Worm (Caenorhabditis elegans) whole organism, early embryonic: ENCODE measurements around the gene pyp-1.

Experiments
- B0310.2 ChIP-seq: sonication (generic microtip); optimal IDR thresholded peaks from 2 replicates; lab custom pipeline; 2016; ENCODE audit warnings: mild to moderate bottlenecking, missing genetic modification characterization, missing compliant biosample characterization
- F13C5.2 ChIP-seq: sonication (generic microtip); optimal IDR thresholded peaks from 2 replicates; lab custom pipeline; 2017; ENCODE audit warnings: mild to moderate bottlenecking, missing genetic modification characterization, inconsistent platforms, missing compliant biosample characterization
- aly-1 ChIP-seq: sonication (generic microtip); optimal IDR thresholded peaks from 2 replicates; lab custom pipeline; 2016; ENCODE audit warnings: missing genetic modification characterization, missing compliant biosample characterization
- ama-1 ChIP-seq: fragments of 150-350 bp; optimal IDR thresholded peaks from 2 replicates; lab custom pipeline; 2014
- ceh-13 ChIP-seq: fragments of 200-800 bp; sonication (Bioruptor generic); optimal IDR thresholded peaks from 2 replicates; lab custom pipeline; 2018; ENCODE audit warnings: mild to moderate bottlenecking, missing genetic modification characterization, missing compliant biosample characterization
- flt-1 ChIP-seq: fragments of 200-800 bp; sonication (Bioruptor generic); IDR thresholded peaks from 2 replicates; pipeline ENCODE4 v1.3.6; 2022; ENCODE audit warnings: missing genetic modification characterization, missing compliant biosample characterization
- hmbx-1 ChIP-seq: sonication (generic microtip); optimal IDR thresholded peaks from 2 replicates; lab custom pipeline; 2016; ENCODE audit warnings: mild to moderate bottlenecking, missing genetic modification characterization, missing compliant biosample characterization
- hmg-4 ChIP-seq: fragments of 200-800 bp; sonication (Bioruptor generic); optimal IDR thresholded peaks from 2 replicates; lab custom pipeline; 2018; ENCODE audit warnings: mild to moderate bottlenecking, missing genetic modification characterization, missing compliant biosample characterization
- hnd-1 ChIP-seq: sonication (generic microtip); optimal IDR thresholded peaks from 2 replicates; lab custom pipeline; 2016; ENCODE audit warnings: missing genetic modification characterization, missing compliant biosample characterization
- pes-1 ChIP-seq: fragments of 200-800 bp; sonication (Bioruptor generic); IDR thresholded peaks from 2 replicates; pipeline ENCODE4 v1.3.6; 2022; ENCODE audit warnings: missing genetic modification reagents, missing genetic modification characterization, missing compliant biosample characterization
- scrt-1 ChIP-seq: fragments of 200-800 bp; sonication (Bioruptor generic); IDR thresholded peaks from 2 replicates; pipeline ENCODE4 v1.3.6; 2022; ENCODE audit warnings: missing genetic modification characterization, missing compliant biosample characterization
- tbx-11 ChIP-seq: fragments of 200-800 bp; sonication (Bioruptor generic); IDR thresholded peaks from 2 replicates; pipeline ENCODE4 v1.3.6; 2022; ENCODE audit warnings: missing genetic modification characterization, missing compliant biosample characterization
- tbx-37 ChIP-seq: fragments of 200-800 bp; sonication (Bioruptor generic); conservative IDR thresholded peaks from 2 replicates; pipeline ENCODE4 v1.3.6; 2022; ENCODE audit warnings: missing genetic modification reagents, missing genetic modification characterization, missing compliant biosample characterization

DNA sequence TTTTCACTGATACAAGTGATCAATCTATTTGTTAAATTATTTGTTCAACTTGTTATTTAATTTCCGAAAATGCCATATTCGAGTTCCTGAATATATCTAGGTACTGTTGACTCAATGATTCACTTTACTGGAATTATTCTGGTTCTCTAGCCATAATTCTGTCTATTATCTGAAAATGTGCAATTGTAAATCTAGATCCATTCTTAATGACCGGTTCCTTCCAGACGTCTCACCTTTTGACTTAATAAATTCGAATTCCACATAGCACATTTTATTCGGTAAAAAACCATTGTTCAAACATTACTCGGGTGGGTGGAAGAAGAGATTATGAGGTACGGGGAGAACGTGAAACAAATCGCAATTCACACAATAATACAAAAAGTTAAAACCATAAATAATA is 9.3 kb downstream of the pyp-1 start:
- TF ChIP-seq B0310.2 (tag; lab: Kevin White, UChicago) (no peak), pes-1 (GFP tag; lab: Robert Waterston, UW) (no peak), flt-1 (GFP tag; lab: Robert Waterston, UW) (no peak), ama-1 (lab: Kevin White, UChicago) (no peak), F13C5.2 (tag; lab: Kevin White, UChicago) (no peak), hnd-1 (no peak), ceh-13 (GFP tag; lab: Kevin White, UChicago) (no peak), tbx-37 (no peak), tbx-11 (GFP tag; lab: Robert Waterston, UW) (no peak), hmbx-1 (tag; lab: Kevin White, UChicago) (no peak), aly-1 (tag; lab: Kevin White, UChicago) (no peak), hmg-4 (no peak), scrt-1 (no peak)
